Worm (Caenorhabditis elegans) whole organism, late embryonic: ENCODE data around the gene ZK177.2.

ENCODE experiments used
- ceh-24 ChIP-seq: sonication (generic microtip); optimal IDR thresholded peaks from 2 replicates; lab custom pipeline; 2016; ENCODE audit warnings: mild to moderate bottlenecking, missing genetic modification characterization, missing compliant biosample characterization
- ets-4 ChIP-seq: sonication (generic microtip); optimal IDR thresholded peaks from 2 replicates; lab custom pipeline; 2016; ENCODE audit warnings: missing genetic modification characterization, missing compliant biosample characterization
- fkh-10 ChIP-seq: fragments of 150-350 bp; optimal IDR thresholded peaks from 2 replicates; lab custom pipeline; 2014; ENCODE audit warnings: missing biosample characterization, missing genetic modification reagents, missing genetic modification characterization
- sox-4 ChIP-seq: sonication (generic microtip); optimal IDR thresholded peaks from 2 replicates; lab custom pipeline; 2017; ENCODE audit warnings: mild to moderate bottlenecking, missing genetic modification characterization, inconsistent platforms, missing compliant biosample characterization

DNA sequence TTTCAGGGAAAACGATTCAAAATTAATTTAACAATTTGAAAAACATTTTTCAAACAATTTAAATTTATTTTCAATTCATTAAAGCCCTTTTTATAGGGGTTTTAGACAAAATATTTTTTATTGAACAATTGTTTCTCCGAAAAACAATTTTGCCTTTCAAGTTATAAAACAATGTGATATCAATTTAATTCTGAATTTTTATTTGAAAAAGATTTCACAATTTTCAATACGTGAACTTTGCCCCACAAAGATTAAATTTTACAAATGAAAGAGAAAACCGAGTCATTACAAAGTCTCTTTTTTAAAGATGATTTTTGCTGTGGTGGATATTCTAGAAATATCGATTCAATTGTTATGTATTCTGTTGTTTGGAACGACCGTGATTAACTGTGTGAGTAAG, at the start of gene ZK177.2:
- TF ChIP-seq fkh-10 (GFP tag; lab: Kevin White, UChicago), result no peak
- TF ChIP-seq ceh-24, result no peak
- TF ChIP-seq sox-4 (tag; lab: Kevin White, UChicago), result no peak
- no peak for TF ChIP-seq ets-4
